Fruit fly (Drosophila melanogaster) whole organism, embryonic: ENCODE results near the gene TotA.

Source experiments
- Adf1 ChIP-seq: fragments of 200-800 bp; sonication (Bioruptor generic); IDR thresholded peaks from 2 replicates; pipeline ENCODE4 v1.3.6; 2022; ENCODE audit warnings: missing biosample characterization, missing genetic modification characterization
- Bgb ChIP-seq: fragments of 200-800 bp; sonication (Bioruptor generic); IDR thresholded peaks from 2 replicates; pipeline ENCODE4 v1.3.6; 2022; ENCODE audit warnings: missing biosample characterization, missing genetic modification characterization; ENCODE audit not compliant: partially characterized antibody
- Blimp-1 ChIP-seq: fragments of 200-800 bp; sonication (Bioruptor generic); optimal IDR thresholded peaks from 3 replicates; lab custom pipeline; 2018; ENCODE audit warnings: missing biosample characterization, missing genetic modification characterization, mild to moderate bottlenecking, moderate library complexity, missing genetic modification reagents
- CG10366 ChIP-seq: fragments of 200-800 bp; sonication (Bioruptor generic); IDR thresholded peaks from 2 replicates; pipeline ENCODE4 v1.3.6; 2022; ENCODE audit warnings: missing biosample characterization, missing genetic modification characterization
- CG12236 ChIP-seq: fragments of 200-800 bp; sonication (Bioruptor generic); optimal IDR thresholded peaks from 2 replicates; lab custom pipeline; 2016; ENCODE audit warnings: missing biosample characterization, missing genetic modification characterization
- CG12769 ChIP-seq: fragments of 200-800 bp; sonication (Bioruptor generic); optimal IDR thresholded peaks from 2 replicates; lab custom pipeline; 2019; ENCODE audit warnings: missing biosample characterization, mild to moderate bottlenecking, missing genetic modification characterization, moderate library complexity
- CG13894 ChIP-seq: fragments of 200-800 bp; sonication (Bioruptor generic); optimal IDR thresholded peaks from 3 replicates; lab custom pipeline; 2018; ENCODE audit warnings: missing biosample characterization, mild to moderate bottlenecking, missing genetic modification characterization, moderate library complexity
- CG14014 ChIP-seq: fragments of 200-800 bp; sonication (Bioruptor generic); IDR thresholded peaks from 2 replicates; pipeline ENCODE4 v1.3.6; 2022; ENCODE audit warnings: missing biosample characterization, missing genetic modification characterization
- CG15479 ChIP-seq: fragments of 200-800 bp; sonication (Bioruptor generic); optimal IDR thresholded peaks from 3 replicates; lab custom pipeline; 2019; ENCODE audit warnings: missing biosample characterization, mild to moderate bottlenecking, missing genetic modification characterization, moderate library complexity
- CG2129 ChIP-seq: fragments of 200-800 bp; sonication (Bioruptor generic); IDR thresholded peaks from 2 replicates; pipeline ENCODE4 v1.3.6; 2022; ENCODE audit warnings: missing biosample characterization, missing genetic modification characterization; ENCODE audit not compliant: partially characterized antibody
- CG33213 ChIP-seq: fragments of 200-800 bp; sonication (Bioruptor generic); optimal IDR thresholded peaks from 3 replicates; lab custom pipeline; 2016; ENCODE audit warnings: missing biosample characterization, missing genetic modification characterization
- CG34422 ChIP-seq: fragments of 200-800 bp; sonication (Bioruptor generic); IDR thresholded peaks from 3 replicates; pipeline ENCODE4 v1.3.6; 2022; ENCODE audit warnings: missing biosample characterization, missing genetic modification characterization
- CG7987 ChIP-seq: fragments of 200-800 bp; sonication (Bioruptor generic); optimal IDR thresholded peaks from 2 replicates; lab custom pipeline; 2018; ENCODE audit warnings: missing biosample characterization, mild to moderate bottlenecking, missing genetic modification characterization, moderate library complexity
- CG9932 ChIP-seq: fragments of 200-800 bp; sonication (Bioruptor generic); IDR thresholded peaks from 2 replicates; pipeline ENCODE4 v1.3.6; 2022; ENCODE audit warnings: missing biosample characterization, missing genetic modification characterization
- Deaf1 ChIP-seq: fragments of 200-800 bp; optimal IDR thresholded peaks from 3 replicates; lab custom pipeline; 2019; ENCODE audit warnings: missing biosample characterization, mild to moderate bottlenecking, missing genetic modification characterization, moderate library complexity
- Dll ChIP-seq: fragments of 200-800 bp; sonication (Bioruptor generic); IDR thresholded peaks from 4 replicates; pipeline ENCODE4 v1.3.6; 2022; ENCODE audit warnings: missing biosample characterization, missing genetic modification characterization; ENCODE audit not compliant: partially characterized antibody
- GATAe ChIP-seq: fragments of 200-800 bp; sonication (Bioruptor generic); conservative IDR thresholded peaks from 2 replicates; pipeline ENCODE4 v1.3.6; 2022; ENCODE audit warnings: missing biosample characterization, missing genetic modification characterization
- Med ChIP-seq: fragments of 200-800 bp; sonication (Bioruptor generic); peaks from one replicate; lab custom pipeline; 2016; ENCODE audit warnings: missing biosample characterization, missing genetic modification characterization, mild to moderate bottlenecking, inconsistent platforms, moderate library complexity
- Ravus ChIP-seq: fragments of 200-800 bp; sonication (Bioruptor generic); IDR thresholded peaks from 2 replicates; pipeline ENCODE4 v1.3.6; 2022; ENCODE audit warnings: missing biosample characterization, missing genetic modification characterization
- Rx ChIP-seq: fragments of 200-800 bp; sonication (Bioruptor generic); IDR thresholded peaks from 2 replicates; pipeline ENCODE4 v1.3.6; 2022; ENCODE audit warnings: missing biosample characterization, missing genetic modification characterization
- Scr ChIP-seq: fragments of 200-800 bp; sonication (Bioruptor generic); IDR thresholded peaks from 2 replicates; pipeline ENCODE4 v1.3.6; 2022; ENCODE audit warnings: missing biosample characterization, missing genetic modification characterization; ENCODE audit not compliant: partially characterized antibody
- Trl ChIP-seq, 3 experiments: fragments of >200 bp in 2 of 3; fragments of 200-800 bp in 1 of 3; sonication (Bioruptor generic) in 1 of 3; optimal IDR thresholded peaks; 2 replicates in 1 of 3; 3 replicates in 2 of 3; lab custom pipeline; 2016 to 2017; ENCODE audit warnings: missing biosample characterization in 1 of 3, missing genetic modification characterization in 1 of 3
- bigmax ChIP-seq: fragments of 200-800 bp; sonication (Bioruptor generic); optimal IDR thresholded peaks from 2 replicates; lab custom pipeline; 2018; ENCODE audit warnings: missing biosample characterization, mild to moderate bottlenecking, missing genetic modification characterization
- cg ChIP-seq: fragments of 200-800 bp; sonication (Bioruptor generic); optimal IDR thresholded peaks from 3 replicates; lab custom pipeline; 2019; ENCODE audit warnings: missing biosample characterization, mild to moderate bottlenecking, missing genetic modification characterization, moderate library complexity
- chm ChIP-seq: fragments of 200-800 bp; sonication (Bioruptor generic); IDR thresholded peaks from 2 replicates; pipeline ENCODE4 v1.3.6; 2022; ENCODE audit warnings: missing biosample characterization, missing genetic modification characterization
- crol ChIP-seq: fragments of 200-800 bp; sonication (Bioruptor generic); IDR thresholded peaks from 2 replicates; pipeline ENCODE4 v1.3.6; 2022; ENCODE audit warnings: missing biosample characterization, missing genetic modification characterization
- crp ChIP-seq, 2 experiments: fragments of 200-800 bp; sonication (Bioruptor generic); optimal IDR thresholded peaks; 2 replicates in 1 of 2; 3 replicates in 1 of 2; lab custom pipeline; 2017; ENCODE audit warnings: missing biosample characterization in 2 of 2, missing genetic modification characterization in 2 of 2, mild to moderate bottlenecking in 1 of 2, moderate library complexity in 1 of 2
- cwo ChIP-seq: fragments of 200-800 bp; sonication (Bioruptor generic); optimal IDR thresholded peaks from 3 replicates; lab custom pipeline; 2017; ENCODE audit warnings: missing biosample characterization, missing genetic modification characterization, mild to moderate bottlenecking, moderate library complexity, missing genetic modification reagents
- emc ChIP-seq: fragments of 200-800 bp; sonication (Bioruptor generic); optimal IDR thresholded peaks from 2 replicates; lab custom pipeline; 2016; ENCODE audit warnings: missing biosample characterization, missing genetic modification characterization
- ewg ChIP-seq: fragments of 200-800 bp; sonication (Bioruptor generic); optimal IDR thresholded peaks from 3 replicates; lab custom pipeline; 2017; ENCODE audit warnings: mild to moderate bottlenecking, missing biosample characterization, missing genetic modification reagents, missing genetic modification characterization
- fu2 ChIP-seq: fragments of 200-800 bp; sonication (Bioruptor generic); optimal IDR thresholded peaks from 2 replicates; lab custom pipeline; 2016; ENCODE audit warnings: missing biosample characterization, missing genetic modification characterization
- grn ChIP-seq: fragments of 200-800 bp; sonication (Bioruptor generic); optimal IDR thresholded peaks from 3 replicates; lab custom pipeline; 2017; ENCODE audit warnings: missing biosample characterization, missing genetic modification characterization
- luna ChIP-seq: fragments of 200-800 bp; sonication (Bioruptor generic); optimal IDR thresholded peaks from 2 replicates; lab custom pipeline; 2016; ENCODE audit warnings: missing biosample characterization, missing genetic modification characterization
- otp ChIP-seq: fragments of 200-800 bp; sonication (Bioruptor generic); IDR thresholded peaks from 3 replicates; pipeline ENCODE4, ENCODE4 v1.3.6; 2022; ENCODE audit warnings: missing biosample characterization, missing genetic modification characterization
- phol ChIP-seq: fragments of 200-800 bp; sonication (Bioruptor generic); optimal IDR thresholded peaks from 3 replicates; lab custom pipeline; 2018; ENCODE audit warnings: missing biosample characterization, mild to moderate bottlenecking, missing genetic modification characterization, moderate library complexity
- pzg ChIP-seq: fragments of 200-800 bp; sonication (Bioruptor generic); optimal IDR thresholded peaks from 3 replicates; lab custom pipeline; 2018; ENCODE audit warnings: missing biosample characterization, mild to moderate bottlenecking, missing genetic modification characterization, moderate library complexity
- ranshi ChIP-seq: fragments of 200-800 bp; sonication (Bioruptor generic); IDR thresholded peaks from 2 replicates; pipeline ENCODE4 v1.3.6; 2022; ENCODE audit warnings: missing biosample characterization, missing genetic modification characterization
- rib ChIP-seq: fragments of 200-800 bp; sonication (Bioruptor generic); IDR thresholded peaks from 2 replicates; pipeline ENCODE4 v1.3.6; 2022; ENCODE audit warnings: missing biosample characterization, missing genetic modification characterization
- row ChIP-seq: fragments of 200-800 bp; sonication (Bioruptor generic); IDR thresholded peaks from 3 replicates; pipeline ENCODE4 v1.3.6; 2022; ENCODE audit warnings: missing biosample characterization, missing genetic modification characterization
- scrt ChIP-seq: fragments of 200-800 bp; sonication (Bioruptor generic); optimal IDR thresholded peaks from 2 replicates; lab custom pipeline; 2018; ENCODE audit warnings: missing biosample characterization, mild to moderate bottlenecking, missing genetic modification characterization, moderate library complexity
- sd ChIP-seq: fragments of 200-800 bp; sonication (Bioruptor generic); optimal IDR thresholded peaks from 3 replicates; lab custom pipeline; 2018; ENCODE audit warnings: missing biosample characterization, mild to moderate bottlenecking, missing genetic modification characterization, moderate library complexity
- shn ChIP-seq: fragments of 200-800 bp; sonication (Bioruptor generic); optimal IDR thresholded peaks from 3 replicates; lab custom pipeline; 2016; ENCODE audit warnings: missing biosample characterization, missing genetic modification characterization
- sima ChIP-seq: fragments of 200-800 bp; sonication (Bioruptor generic); optimal IDR thresholded peaks from 2 replicates; lab custom pipeline; 2016; ENCODE audit warnings: missing biosample characterization, missing genetic modification characterization
- tna ChIP-seq: fragments of 200-800 bp; sonication (Bioruptor generic); IDR thresholded peaks from 2 replicates; pipeline ENCODE4 v1.3.6; 2022; ENCODE audit warnings: missing biosample characterization, missing genetic modification characterization; ENCODE audit not compliant: partially characterized antibody
- twi ChIP-seq: fragments of 200-800 bp; optimal IDR thresholded peaks from 2 replicates; lab custom pipeline; 2019; ENCODE audit warnings: missing biosample characterization, mild to moderate bottlenecking, missing genetic modification characterization, moderate library complexity
- usp ChIP-seq: fragments of >200 bp; optimal IDR thresholded peaks from 2 replicates; lab custom pipeline; 2017; ENCODE audit warnings: missing biosample characterization, missing genetic modification characterization
- zfh1 ChIP-seq: fragments of 200-800 bp; sonication (Bioruptor generic); IDR thresholded peaks from 3 replicates; pipeline ENCODE4 v1.3.6; 2022; ENCODE audit warnings: missing biosample characterization, missing genetic modification characterization

TotA gene

DNA sequence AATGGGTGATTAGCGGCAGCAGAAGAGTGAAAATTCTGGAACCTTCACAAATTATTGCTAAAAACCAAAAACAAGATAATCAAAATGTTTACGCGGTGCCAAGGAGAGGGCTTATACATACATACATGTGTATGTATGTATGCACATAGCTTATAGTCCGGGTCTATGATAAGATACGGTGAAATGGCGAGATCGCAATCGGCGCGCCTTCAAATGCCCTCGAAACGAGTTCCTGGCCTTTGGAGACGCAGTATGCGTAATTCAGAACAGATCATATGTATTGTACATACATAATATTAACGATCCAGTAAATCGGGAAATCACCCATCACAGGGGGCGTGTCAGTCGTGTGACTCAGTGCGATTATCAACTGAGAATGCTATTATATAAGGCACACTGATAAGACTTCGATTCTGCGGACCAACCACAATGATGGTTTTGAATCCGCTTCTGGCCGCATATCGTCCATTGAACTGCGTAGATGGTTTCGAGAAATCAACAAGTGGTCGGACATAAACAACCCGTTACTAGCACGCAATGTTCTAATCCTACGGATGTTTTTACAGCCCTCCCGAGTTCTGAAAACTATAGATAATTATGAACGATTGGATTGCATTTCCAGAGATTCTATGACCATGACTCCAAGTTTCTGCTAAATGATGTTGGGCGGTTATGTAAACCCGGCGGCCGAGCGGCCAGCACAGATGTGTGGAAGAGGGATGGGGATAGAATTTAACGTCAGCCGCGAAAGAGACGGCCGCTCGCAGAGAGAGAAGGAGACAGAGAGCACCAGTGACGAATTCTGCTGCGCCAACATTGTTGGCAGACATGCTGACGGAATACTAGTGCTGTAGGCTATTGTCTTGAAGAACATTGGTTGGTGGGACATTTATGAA, 42.1 kb upstream of the TotA start (continued):
- peak; percentile 91 for TF ChIP-seq CG15479 (GFP tag; lab: Kevin White, UChicago)
- TF ChIP-seq crol (GFP tag; lab: Robert Waterston, UW): peak; percentile 70
- peak; percentile 33 for TF ChIP-seq CG10366 (GFP tag; lab: Robert Waterston, UW)
- TF ChIP-seq cg (GFP tag; lab: Kevin White, UChicago): peak; percentile 39
- no peak for TF ChIP-seq sima (GFP tag; lab: Kevin White, UChicago)
- TF ChIP-seq usp (GFP tag; lab: Kevin White, UChicago): no peak
- TF ChIP-seq zfh1: peak; percentile 52; the same call in 2 of the 3 replicates
- peak; percentile 64 for TF ChIP-seq rib (GFP tag; lab: Robert Waterston, UW)
- peak; percentile 45 for TF ChIP-seq sd (tag; lab: Kevin White, UChicago)
- TF ChIP-seq emc (GFP tag; lab: Kevin White, UChicago): no peak
- TF ChIP-seq ranshi (GFP tag; lab: Robert Waterston, UW): 0 out of 2 replicates have a peak, but pooled peaks have one; percentile 21
- TF ChIP-seq crp (GFP tag; optimal IDR thresholded peaks at IDR 0.05; lab: Kevin White, UChicago): peak in 1 of 2 experiments; percentile 10
- TF ChIP-seq CG14014 (GFP tag; lab: Robert Waterston, UW): 0 out of 2 replicates have a peak, but pooled peaks have one; percentile 13
- TF ChIP-seq Deaf1 (tag; lab: Kevin White, UChicago): peak; percentile 18
- TF ChIP-seq shn (GFP tag; lab: Kevin White, UChicago): peak; percentile 17
- 0 out of 3 replicates have a peak, but pooled peaks have one; percentile 27 for TF ChIP-seq otp (GFP tag; lab: Robert Waterston, UW)
- peak; percentile 59 to 63 for TF ChIP-seq Trl (optimal IDR thresholded peaks at IDR 0.05; lab: Kevin White, UChicago)
- TF ChIP-seq Trl (GFP tag; optimal IDR thresholded peaks at IDR 0.05; lab: Kevin White, UChicago): no peak
- peak; percentile 72 for TF ChIP-seq Adf1 (GFP tag; lab: Robert Waterston, UW)
- TF ChIP-seq Rx: no peak
- TF ChIP-seq CG12236 (GFP tag; lab: Kevin White, UChicago): no peak
- TF ChIP-seq pzg (GFP tag; lab: Kevin White, UChicago): peak; percentile 4
- peak; percentile 47 for TF ChIP-seq bigmax (GFP tag; lab: Kevin White, UChicago)
- TF ChIP-seq Ravus: no peak
- TF ChIP-seq Med (GFP tag; lab: Kevin White, UChicago): peak; percentile 88
- TF ChIP-seq Blimp-1: no peak
- TF ChIP-seq CG33213 (GFP tag; lab: Kevin White, UChicago): no peak
- peak; percentile 43; the same call in 1 of the 2 replicates for TF ChIP-seq GATAe (GFP tag; lab: Robert Waterston, UW)
- peak; percentile 39; the same call in 2 of the 3 replicates for TF ChIP-seq CG34422 (GFP tag; lab: Robert Waterston, UW)
- peak; percentile 78 for TF ChIP-seq CG12769 (tag; lab: Kevin White, UChicago)
- peak; percentile 17 for TF ChIP-seq CG13894 (tag; lab: Kevin White, UChicago)
- TF ChIP-seq twi: peak; percentile 73
- no peak for TF ChIP-seq Dll (GFP tag; lab: Robert Waterston, UW)
- TF ChIP-seq luna: peak; percentile 4
- no peak for TF ChIP-seq CG2129
- TF ChIP-seq ewg: peak; percentile 43
- peak; percentile 83 for TF ChIP-seq grn (GFP tag; lab: Kevin White, UChicago)
- peak; percentile 34; the same call in 1 of the 2 replicates for TF ChIP-seq CG9932 (GFP tag; lab: Robert Waterston, UW)
- TF ChIP-seq chm: peak; percentile 12; the same call in 1 of the 2 replicates
- peak; percentile 47 for TF ChIP-seq cwo (GFP tag; lab: Kevin White, UChicago)
- 0 out of 2 replicates have a peak, but pooled peaks have one; percentile 29 for TF ChIP-seq tna (GFP tag; lab: Robert Waterston, UW)
- TF ChIP-seq Bgb (GFP tag; lab: Robert Waterston, UW): peak; percentile 56; the same call in 1 of the 2 replicates
- TF ChIP-seq scrt: peak; percentile 87
- TF ChIP-seq row (GFP tag; lab: Robert Waterston, UW): peak; percentile 28
- TF ChIP-seq phol (tag; lab: Kevin White, UChicago): no peak
- TF ChIP-seq CG7987 (GFP tag; lab: Kevin White, UChicago): peak; percentile 15
- 0 out of 2 replicates have a peak, but pooled peaks have one; percentile 20 for TF ChIP-seq Scr (GFP tag; lab: Robert Waterston, UW)
- no peak for TF ChIP-seq fu2 (GFP tag; lab: Kevin White, UChicago)
